Worm (Caenorhabditis elegans) whole organism, L4 larva: ENCODE measurements around the gene clu-1.

Experiments
- Y5F2A.4 ChIP-seq: fragments of 200-800 bp; sonication (Bioruptor generic); optimal IDR thresholded peaks from 2 replicates; lab custom pipeline; 2018; ENCODE audit warnings: mild to moderate bottlenecking, missing genetic modification characterization, missing compliant biosample characterization
- ZK546.5 ChIP-seq, 2 experiments: sonication (generic microtip); optimal IDR thresholded peaks; 2 replicates each; lab custom pipeline; 2017; ENCODE audit warnings: missing biosample characterization in 2 of 2, missing genetic modification characterization in 2 of 2
- unc-130 ChIP-seq: sonication (generic microtip); optimal IDR thresholded peaks from 2 replicates; lab custom pipeline; 2016; ENCODE audit warnings: missing genetic modification reagents, missing genetic modification characterization, missing compliant biosample characterization

- no peak for TF ChIP-seq ZK546.5 (tag; optimal IDR thresholded peaks at IDR 0.05; lab: Kevin White, UChicago)
- no peak for TF ChIP-seq Y5F2A.4 (GFP tag; lab: Kevin White, UChicago)
- no peak for TF ChIP-seq unc-130 (GFP tag; lab: Kevin White, UChicago)
Measured at ce11 chrIII:9500267-9500666, 21.0 kb downstream of the clu-1 start, which contains the start of gene sod-4.
